Worm (Caenorhabditis elegans): ENCODE measurements around the gene K09C4.4.
A peak's percentile ranks its signal among the peaks of the same experiment; 100 is the strongest.

Gene K09C4.4

DNA sequence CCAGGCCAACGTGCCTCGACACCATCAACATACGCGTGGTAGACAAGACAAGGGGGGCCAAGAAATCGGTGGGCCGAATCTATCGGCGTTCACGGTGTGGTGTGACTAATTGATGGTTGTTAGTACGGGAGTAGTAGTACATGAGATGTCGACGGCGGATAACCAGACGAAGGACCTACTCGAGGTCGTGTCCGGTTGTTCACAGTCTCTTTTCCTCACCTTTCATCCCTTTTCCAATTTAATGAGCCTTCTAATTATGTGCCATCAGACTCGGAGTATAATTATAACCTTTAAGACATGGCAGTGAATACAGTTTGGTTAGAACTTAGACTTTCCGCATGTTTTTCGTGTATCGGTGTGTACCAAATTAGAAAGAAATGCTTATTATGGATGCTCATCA is 21.4 kb downstream of the K09C4.4 start:
- TF ChIP-seq sptf-1 (tag; optimal IDR thresholded peaks at IDR 0.05) = peak; percentile 44
- no peak for TF ChIP-seq elt-1 (tag; optimal IDR thresholded peaks at IDR 0.05; ENCODE audit: borderline replicate concordance, insufficient read depth)
- TF ChIP-seq ztf-11 (tag; optimal IDR thresholded peaks at IDR 0.05) = no peak
- no peak for TF ChIP-seq elt-3 (tag; optimal IDR thresholded peaks at IDR 0.05)
- TF ChIP-seq flh-1 (GFP tag; optimal IDR thresholded peaks at IDR 0.05) = no peak
- TF ChIP-seq nhr-2 (tag; optimal IDR thresholded peaks at IDR 0.05) = peak; percentile 90
- no peak for TF ChIP-seq nhr-12 (tag; optimal IDR thresholded peaks at IDR 0.05)
- no peak for TF ChIP-seq nhr-76 (tag; optimal IDR thresholded peaks at IDR 0.05)
- peak; percentile 63 for TF ChIP-seq ceh-43 (GFP tag; optimal IDR thresholded peaks at IDR 0.05)
- peak; percentile 35 for TF ChIP-seq mls-2 (tag; optimal IDR thresholded peaks at IDR 0.05)

DNA sequence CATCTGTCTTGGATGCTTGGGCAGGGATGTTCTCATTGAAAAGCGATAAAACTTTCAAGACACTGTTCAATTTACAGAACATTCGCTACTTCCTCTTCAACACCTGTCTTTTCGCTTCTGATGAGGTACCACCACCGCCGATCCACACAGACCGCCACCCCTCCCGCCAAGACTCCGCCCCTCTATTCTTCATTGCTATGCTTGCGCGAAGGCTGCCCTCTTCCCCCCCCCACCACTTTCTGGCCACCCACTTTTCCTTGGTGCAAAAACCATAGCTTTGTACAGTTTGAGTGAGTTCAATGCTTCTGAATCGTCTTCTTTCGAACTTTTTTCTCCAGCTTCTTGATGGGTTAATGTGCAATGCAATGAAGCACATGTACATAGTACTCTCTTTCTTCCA is 24.7 kb downstream of the K09C4.4 start:
- TF ChIP-seq cnd-1 (tag; optimal IDR thresholded peaks at IDR 0.05) (peak; percentile 22), mls-2 (tag; optimal IDR thresholded peaks at IDR 0.05) (peak; percentile 36), sptf-1 (tag; optimal IDR thresholded peaks at IDR 0.05) (peak; percentile 27), ham-2 (GFP tag; optimal IDR thresholded peaks at IDR 0.05) (peak; percentile 57), unc-120 (tag; optimal IDR thresholded peaks at IDR 0.05; ENCODE audit: poor library complexity, severe bottlenecking) (no peak)

DNA sequence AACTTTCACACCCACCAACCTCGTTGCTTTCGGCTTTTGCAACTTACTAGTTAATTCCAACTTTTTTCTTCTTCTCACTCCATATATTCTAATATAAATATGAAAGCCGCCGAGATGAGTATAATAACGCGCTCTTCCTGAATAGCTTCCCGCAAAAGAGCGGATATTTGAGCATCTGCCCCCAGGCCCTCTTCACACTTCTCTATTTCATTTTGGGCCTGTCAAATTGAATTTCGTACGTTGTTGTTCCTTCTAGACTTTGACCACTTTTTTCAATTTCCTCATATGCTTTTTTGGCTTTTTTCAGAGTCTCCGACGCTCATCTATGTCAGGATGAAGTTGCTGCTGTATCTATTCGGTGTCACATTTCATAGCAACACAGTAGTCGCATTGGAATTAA is 25.7 kb downstream of the K09C4.4 start, which contains the start of gene ddr-2:
ddr-2 (plus strand) TSS at position 301 of the 400 bp plus-strand sequence.
- TF ChIP-seq ces-1 (GFP tag; optimal IDR thresholded peaks at IDR 0.05) (peak; percentile 67), zip-8 (tag; optimal IDR thresholded peaks at IDR 0.05) (no peak)

DNA sequence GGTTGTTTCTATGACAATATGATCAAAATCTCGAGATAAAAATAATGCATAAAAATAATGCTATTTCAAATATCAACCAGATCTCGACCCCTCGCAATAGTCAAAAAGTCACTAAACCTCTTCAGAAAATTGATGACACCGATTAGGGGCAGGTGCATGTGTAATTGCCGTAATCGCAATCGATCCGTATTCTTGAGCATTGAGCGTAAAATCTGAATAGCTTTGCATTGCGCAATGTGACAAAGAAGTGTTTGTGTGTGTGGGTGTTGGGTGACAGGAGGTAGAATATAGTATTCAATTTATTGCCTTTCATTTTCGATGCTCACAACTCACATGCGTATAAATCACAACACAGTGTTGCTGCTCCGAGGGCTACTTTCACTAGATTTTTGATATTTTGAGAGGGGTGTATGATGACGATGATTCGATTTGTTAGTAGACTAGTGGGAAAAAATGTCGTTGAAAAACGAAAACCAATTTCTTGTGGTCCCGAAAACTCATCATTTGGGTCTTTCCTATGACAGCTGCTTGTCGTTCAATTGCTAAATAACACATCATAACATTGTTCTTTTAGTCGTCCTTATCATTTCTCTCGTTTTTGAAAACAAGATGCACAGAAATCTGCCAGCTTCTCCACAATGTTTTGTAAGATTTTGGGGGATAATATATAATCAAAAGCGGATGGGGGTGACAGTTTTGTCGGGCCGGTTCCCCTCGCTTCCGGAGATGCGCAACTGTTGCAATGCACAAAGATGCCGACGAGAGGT is 26.8 kb downstream of the K09C4.4 start:
- no peak for TF ChIP-seq pha-4 (tag; optimal IDR thresholded peaks at IDR 0.05)
- no peak for TF ChIP-seq tbx-8 (GFP tag; optimal IDR thresholded peaks at IDR 0.05)
- TF ChIP-seq ham-2 (GFP tag; optimal IDR thresholded peaks at IDR 0.05) = no peak
- no peak for TF ChIP-seq sptf-1 (tag; optimal IDR thresholded peaks at IDR 0.05)
- TF ChIP-seq hlh-1 (tag; optimal IDR thresholded peaks at IDR 0.05) = peak; percentile 75
- TF ChIP-seq sem-2 (GFP tag; optimal IDR thresholded peaks at IDR 0.05) = no peak
- no peak for TF ChIP-seq nhr-237 (tag; optimal IDR thresholded peaks at IDR 0.05)
- no peak for TF ChIP-seq nhr-12 (tag; optimal IDR thresholded peaks at IDR 0.05)
- TF ChIP-seq elt-3 (tag; optimal IDR thresholded peaks at IDR 0.05) = no peak
- no peak for TF ChIP-seq lin-13 (tag; optimal IDR thresholded peaks at IDR 0.05)
- peak; percentile 44 for TF ChIP-seq ces-1 (GFP tag; optimal IDR thresholded peaks at IDR 0.05)
- TF ChIP-seq ceh-83 (GFP tag; optimal IDR thresholded peaks at IDR 0.05) = no peak
- TF ChIP-seq zip-8 (tag; optimal IDR thresholded peaks at IDR 0.05) = peak; percentile 85
- TF ChIP-seq nhr-2 (tag; optimal IDR thresholded peaks at IDR 0.05) = peak; percentile 82
- TF ChIP-seq snpc-4 (tag; optimal IDR thresholded peaks at IDR 0.05) = no peak
- no peak for TF ChIP-seq nhr-76 (tag; optimal IDR thresholded peaks at IDR 0.05)
- no peak for TF ChIP-seq unc-62 (GFP tag; optimal IDR thresholded peaks at IDR 0.05)
- TF ChIP-seq nhr-28 (tag; optimal IDR thresholded peaks at IDR 0.05) = no peak
- TF ChIP-seq mab-5 (tag; optimal IDR thresholded peaks at IDR 0.05) = no peak
- no peak for TF ChIP-seq blmp-1 (tag; optimal IDR thresholded peaks at IDR 0.05)
- no peak for TF ChIP-seq ztf-11 (tag; optimal IDR thresholded peaks at IDR 0.05)
- TF ChIP-seq unc-39 (tag; optimal IDR thresholded peaks at IDR 0.05) = no peak
- TF ChIP-seq unc-120 (tag; optimal IDR thresholded peaks at IDR 0.05; ENCODE audit: poor library complexity, severe bottlenecking) = no peak
- no peak for TF ChIP-seq flh-1 (GFP tag; optimal IDR thresholded peaks at IDR 0.05)
- TF ChIP-seq elt-1 (tag; optimal IDR thresholded peaks at IDR 0.05; ENCODE audit: borderline replicate concordance, insufficient read depth) = peak; percentile 84
- no peak for TF ChIP-seq mep-1 (tag; optimal IDR thresholded peaks at IDR 0.05)

DNA sequence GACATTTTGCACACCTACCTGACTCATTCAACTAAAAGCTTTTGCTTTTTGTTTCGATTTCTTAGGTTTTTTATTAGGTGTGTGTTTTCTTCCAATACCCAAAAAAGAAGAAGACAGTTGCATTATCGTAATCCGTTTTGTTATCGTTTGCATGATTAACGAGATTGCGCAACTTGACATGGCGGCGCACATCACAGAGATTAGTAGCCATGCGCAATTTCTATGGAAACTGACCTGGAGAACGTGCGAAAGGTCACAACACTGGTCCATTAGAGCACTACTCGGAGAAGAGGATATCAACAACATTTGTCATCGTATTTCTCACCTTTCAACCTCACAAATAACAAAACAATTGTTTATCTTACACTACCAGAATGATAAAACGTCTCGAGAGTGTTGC is 27.5 kb downstream of the K09C4.4 start:
- TF ChIP-seq nhr-2 (tag; optimal IDR thresholded peaks at IDR 0.05) (peak; percentile 84), elt-1 (tag; optimal IDR thresholded peaks at IDR 0.05; ENCODE audit: borderline replicate concordance, insufficient read depth) (peak; percentile 69), zip-8 (tag; optimal IDR thresholded peaks at IDR 0.05) (peak; percentile 32), ztf-11 (tag; optimal IDR thresholded peaks at IDR 0.05) (no peak), bed-3 (GFP tag; optimal IDR thresholded peaks at IDR 0.05) (no peak)

Data from whole organism, mixed stage, embryonic.